Worm (Caenorhabditis elegans) whole organism, late embryonic: ENCODE measurements around the gene ZK105.6.

Experiments used
- C08G9.2 ChIP-seq: sonication (generic microtip); optimal IDR thresholded peaks from 2 replicates; lab custom pipeline; 2016; ENCODE audit warnings: mild to moderate bottlenecking, missing genetic modification characterization, moderate library complexity, missing compliant biosample characterization
- C38D4.7 ChIP-seq: fragments of 200-800 bp; sonication (Bioruptor generic); optimal IDR thresholded peaks from 2 replicates; lab custom pipeline; 2018; ENCODE audit warnings: mild to moderate bottlenecking, missing genetic modification characterization, moderate library complexity, missing compliant biosample characterization
- F13H6.1 ChIP-seq: sonication (generic microtip); optimal IDR thresholded peaks from 2 replicates; lab custom pipeline; 2016; ENCODE audit warnings: missing genetic modification characterization, missing compliant biosample characterization
- T23F11.4 ChIP-seq: fragments of 200-800 bp; sonication (Bioruptor generic); optimal IDR thresholded peaks from 2 replicates; lab custom pipeline; 2018; ENCODE audit warnings: mild to moderate bottlenecking, missing genetic modification characterization, missing compliant biosample characterization
- Y22D7AL.16 ChIP-seq: sonication (generic microtip); optimal IDR thresholded peaks from 2 replicates; lab custom pipeline; 2016; ENCODE audit warnings: missing genetic modification characterization, missing compliant biosample characterization
- ahr-1 ChIP-seq: sonication (generic microtip); optimal IDR thresholded peaks from 2 replicates; lab custom pipeline; 2016; ENCODE audit warnings: missing genetic modification characterization, missing compliant biosample characterization
- ama-1 ChIP-seq: fragments of 150-350 bp; optimal IDR thresholded peaks from 2 replicates; lab custom pipeline; 2014
- ceh-18 ChIP-seq: sonication (generic microtip); optimal IDR thresholded peaks from 2 replicates; lab custom pipeline; 2016; ENCODE audit warnings: missing genetic modification characterization, missing compliant biosample characterization
- ceh-19 ChIP-seq: fragments of 200-800 bp; sonication (Bioruptor generic); optimal IDR thresholded peaks from 2 replicates; lab custom pipeline; 2018; ENCODE audit warnings: mild to moderate bottlenecking, missing genetic modification characterization, missing compliant biosample characterization
- ceh-2 ChIP-seq: sonication (generic microtip); optimal IDR thresholded peaks from 2 replicates; lab custom pipeline; 2016; ENCODE audit warnings: missing genotype, missing genetic modification characterization, missing compliant biosample characterization
- ceh-24 ChIP-seq: sonication (generic microtip); optimal IDR thresholded peaks from 2 replicates; lab custom pipeline; 2016; ENCODE audit warnings: mild to moderate bottlenecking, missing genetic modification characterization, missing compliant biosample characterization
- ceh-30 ChIP-seq: fragments of 150-350 bp; optimal IDR thresholded peaks from 2 replicates; lab custom pipeline; 2014; ENCODE audit warnings: missing biosample characterization, missing genetic modification characterization
- ceh-31 ChIP-seq: sonication (generic microtip); optimal IDR thresholded peaks from 2 replicates; lab custom pipeline; 2016; ENCODE audit warnings: missing genetic modification characterization, missing compliant biosample characterization
- ceh-34 ChIP-seq: sonication (generic microtip); optimal IDR thresholded peaks from 2 replicates; lab custom pipeline; 2016; ENCODE audit warnings: mild to moderate bottlenecking, missing genetic modification characterization, missing compliant biosample characterization
- ceh-45 ChIP-seq: fragments of 200-800 bp; sonication (Bioruptor generic); IDR thresholded peaks from 2 replicates; pipeline ENCODE4 v1.3.6; 2022; ENCODE audit warnings: missing genetic modification reagents, missing genetic modification characterization, missing compliant biosample characterization
- ceh-48 ChIP-seq: sonication (generic microtip); optimal IDR thresholded peaks from 2 replicates; lab custom pipeline; 2016; ENCODE audit warnings: missing genetic modification characterization, inconsistent platforms, missing compliant biosample characterization
- ceh-6 ChIP-seq: fragments of 200-800 bp; sonication (Bioruptor generic); optimal IDR thresholded peaks from 2 replicates; lab custom pipeline; 2018; ENCODE audit warnings: mild to moderate bottlenecking, missing genetic modification characterization, missing compliant biosample characterization
- dve-1 ChIP-seq: sonication (generic microtip); optimal IDR thresholded peaks from 2 replicates; lab custom pipeline; 2017; ENCODE audit warnings: antibody characterized with exemption, mild to moderate bottlenecking, missing genetic modification characterization, missing compliant biosample characterization
- elt-2 ChIP-seq: sonication (generic microtip); optimal IDR thresholded peaks from 2 replicates; lab custom pipeline; 2016; ENCODE audit warnings: missing genetic modification reagents, missing genetic modification characterization, missing compliant biosample characterization
- ets-4 ChIP-seq: sonication (generic microtip); optimal IDR thresholded peaks from 2 replicates; lab custom pipeline; 2016; ENCODE audit warnings: missing genetic modification characterization, missing compliant biosample characterization
- eyg-1 ChIP-seq: sonication (generic microtip); optimal IDR thresholded peaks from 2 replicates; lab custom pipeline; 2016; ENCODE audit warnings: missing genotype, missing genetic modification characterization, missing compliant biosample characterization
- fax-1 ChIP-seq: sonication (generic microtip); optimal IDR thresholded peaks from 2 replicates; lab custom pipeline; 2016; ENCODE audit warnings: missing genotype, missing genetic modification characterization, missing compliant biosample characterization
- fkh-10 ChIP-seq: fragments of 150-350 bp; optimal IDR thresholded peaks from 2 replicates; lab custom pipeline; 2014; ENCODE audit warnings: missing biosample characterization, missing genetic modification reagents, missing genetic modification characterization
- fkh-6 ChIP-seq: sonication (generic microtip); optimal IDR thresholded peaks from 2 replicates; lab custom pipeline; 2016; ENCODE audit warnings: missing genetic modification characterization, missing compliant biosample characterization
- hlh-13 ChIP-seq: fragments of 200-800 bp; sonication (Bioruptor generic); optimal IDR thresholded peaks from 2 replicates; lab custom pipeline; 2018; ENCODE audit warnings: mild to moderate bottlenecking, missing genetic modification characterization, missing compliant biosample characterization
- hlh-30 ChIP-seq: sonication (generic microtip); optimal IDR thresholded peaks from 2 replicates; lab custom pipeline; 2017; ENCODE audit warnings: antibody characterized with exemption, missing genetic modification characterization, missing compliant biosample characterization; ENCODE audit not compliant: insufficient read depth
- lin-11 ChIP-seq: fragments of 200-800 bp; sonication (Bioruptor generic); optimal IDR thresholded peaks from 2 replicates; lab custom pipeline; 2018; ENCODE audit warnings: mild to moderate bottlenecking, missing genetic modification characterization, missing compliant biosample characterization
- nfya-1 ChIP-seq: sonication (generic microtip); optimal IDR thresholded peaks from 2 replicates; lab custom pipeline; 2017; ENCODE audit warnings: missing genetic modification characterization, mild to moderate bottlenecking, missing compliant biosample characterization, antibody characterized with exemption, moderate library complexity
- nhr-11 ChIP-seq: fragments of 150-350 bp; optimal IDR thresholded peaks from 2 replicates; lab custom pipeline; 2014; ENCODE audit warnings: missing biosample characterization, missing genetic modification characterization
- nhr-232 ChIP-seq: sonication (generic microtip); optimal IDR thresholded peaks from 2 replicates; lab custom pipeline; 2016; ENCODE audit warnings: missing genetic modification characterization, missing compliant biosample characterization
- odd-2 ChIP-seq: sonication (generic microtip); optimal IDR thresholded peaks from 2 replicates; lab custom pipeline; 2017; ENCODE audit warnings: antibody characterized with exemption, mild to moderate bottlenecking, missing genetic modification characterization, missing compliant biosample characterization
- pag-3 ChIP-seq: sonication (generic microtip); optimal IDR thresholded peaks from 2 replicates; lab custom pipeline; 2016; ENCODE audit warnings: missing compliant biosample characterization, missing genetic modification characterization, borderline replicate concordance
- pat-9 ChIP-seq: fragments of 200-800 bp; sonication (Bioruptor generic); optimal IDR thresholded peaks from 2 replicates; lab custom pipeline; 2018; ENCODE audit warnings: mild to moderate bottlenecking, missing genetic modification characterization, moderate library complexity, missing compliant biosample characterization
- pax-1 ChIP-seq: fragments of 150-350 bp; optimal IDR thresholded peaks from 2 replicates; lab custom pipeline; 2014; ENCODE audit warnings: missing biosample characterization, missing genetic modification characterization
- pros-1 ChIP-seq: fragments of 150-350 bp; optimal IDR thresholded peaks from 2 replicates; lab custom pipeline; 2014; ENCODE audit warnings: missing biosample characterization, missing genetic modification reagents, missing genetic modification characterization
- ref-2 ChIP-seq: sonication (generic microtip); optimal IDR thresholded peaks from 2 replicates; lab custom pipeline; 2016; ENCODE audit warnings: missing genetic modification characterization, missing compliant biosample characterization
- rnt-1 ChIP-seq: sonication (generic microtip); optimal IDR thresholded peaks from 2 replicates; lab custom pipeline; 2016; ENCODE audit warnings: missing genetic modification characterization, missing compliant biosample characterization
- sox-2 ChIP-seq: fragments of 200-800 bp; sonication (Bioruptor generic); IDR thresholded peaks from 2 replicates; pipeline ENCODE4 v1.3.6; 2022; ENCODE audit warnings: missing genetic modification reagents, missing genetic modification characterization, missing compliant biosample characterization
- sox-4 ChIP-seq: sonication (generic microtip); optimal IDR thresholded peaks from 2 replicates; lab custom pipeline; 2017; ENCODE audit warnings: mild to moderate bottlenecking, missing genetic modification characterization, inconsistent platforms, missing compliant biosample characterization
- syd-9 ChIP-seq: sonication (generic microtip); optimal IDR thresholded peaks from 2 replicates; lab custom pipeline; 2016; ENCODE audit warnings: mild to moderate bottlenecking, missing genetic modification characterization, moderate library complexity, missing compliant biosample characterization
- tbx-2 ChIP-seq: sonication (generic microtip); optimal IDR thresholded peaks from 2 replicates; lab custom pipeline; 2016; ENCODE audit warnings: missing genetic modification characterization, missing compliant biosample characterization
- tbx-7 ChIP-seq: sonication (generic microtip); optimal IDR thresholded peaks from 2 replicates; lab custom pipeline; 2016; ENCODE audit warnings: missing genotype, missing genetic modification characterization, missing compliant biosample characterization
- unc-3 ChIP-seq, 2 experiments: fragments of 200-800 bp in 1 of 2; sonication (Bioruptor generic) in 1 of 2; sonication (generic microtip) in 1 of 2; conservative IDR thresholded peaks in 1 of 2; optimal IDR thresholded peaks in 1 of 2; 2 replicates each; pipeline versions ENCODE4 v1.3.6 to Lab custom; 2016 to 2022; ENCODE audit warnings: missing compliant biosample characterization in 2 of 2, missing genetic modification characterization in 2 of 2, missing genetic modification reagents in 1 of 2
- unc-42 ChIP-seq: sonication (generic microtip); optimal IDR thresholded peaks from 2 replicates; lab custom pipeline; 2016; ENCODE audit warnings: missing genotype, missing genetic modification characterization, missing compliant biosample characterization
- unc-55 ChIP-seq: sonication (generic microtip); optimal IDR thresholded peaks from 2 replicates; lab custom pipeline; 2017; ENCODE audit warnings: missing biosample characterization, missing genetic modification reagents, missing genetic modification characterization
- zip-5 ChIP-seq: sonication (generic microtip); optimal IDR thresholded peaks from 2 replicates; lab custom pipeline; 2016; ENCODE audit warnings: missing genetic modification characterization, missing compliant biosample characterization

Gene ZK105.6

ce11 chrV:7734909-7735308 lies 11.0 kb upstream of the ZK105.6 start, which contains the start of gene clic-1:
clic-1 (minus strand) TSS chrV:7734911.
- TF ChIP-seq unc-55 (GFP tag; lab: Kevin White, UChicago) (peak; percentile 44), hlh-30 (tag; lab: Kevin White, UChicago) (peak; percentile 10), pros-1 (tag; lab: Kevin White, UChicago) (no peak), ceh-48 (no peak), ets-4 (tag; lab: Kevin White, UChicago) (peak; percentile 11), ceh-2 (tag; lab: Kevin White, UChicago) (no peak), fax-1 (tag; lab: Kevin White, UChicago) (no peak), ref-2 (peak; percentile 51), ceh-45 (GFP tag; lab: Robert Waterston, UW) (no peak), T23F11.4 (GFP tag; lab: Kevin White, UChicago) (no peak), rnt-1 (tag; lab: Kevin White, UChicago) (peak; percentile 24), odd-2 (tag; lab: Kevin White, UChicago) (no peak), fkh-10 (GFP tag; lab: Kevin White, UChicago) (no peak), nhr-232 (no peak), nfya-1 (tag; lab: Kevin White, UChicago) (peak; percentile 74), hlh-13 (no peak), nhr-11 (tag; lab: Kevin White, UChicago) (no peak), ceh-34 (tag; lab: Kevin White, UChicago) (peak; percentile 18), ceh-6 (GFP tag; lab: Kevin White, UChicago) (no peak), lin-11 (tag; lab: Kevin White, UChicago) (no peak), Y22D7AL.16 (no peak), unc-42 (tag; lab: Kevin White, UChicago) (peak; percentile 68), ceh-18 (tag; lab: Kevin White, UChicago) (peak; percentile 53), ceh-31 (tag; lab: Kevin White, UChicago) (peak; percentile 29)

ce11 chrV:7733240-7733765 lies 9.4 kb upstream of the ZK105.6 start:
- TF ChIP-seq tbx-2 (tag; lab: Kevin White, UChicago): no peak
- no peak for TF ChIP-seq syd-9 (tag; lab: Kevin White, UChicago)
- no peak for TF ChIP-seq hlh-13
- TF ChIP-seq C38D4.7 (GFP tag; lab: Kevin White, UChicago): no peak
- TF ChIP-seq ceh-31 (tag; lab: Kevin White, UChicago): no peak
- TF ChIP-seq eyg-1 (tag; lab: Kevin White, UChicago): no peak
- no peak for TF ChIP-seq fkh-6 (tag; lab: Kevin White, UChicago)
- no peak for TF ChIP-seq tbx-7
- TF ChIP-seq ceh-19 (GFP tag; lab: Kevin White, UChicago): no peak
- TF ChIP-seq ceh-30 (tag; lab: Kevin White, UChicago): no peak
- TF ChIP-seq ama-1: no peak
- no peak for TF ChIP-seq odd-2 (tag; lab: Kevin White, UChicago)
- no peak for TF ChIP-seq C08G9.2 (tag; lab: Kevin White, UChicago)
- TF ChIP-seq ceh-45 (GFP tag; lab: Robert Waterston, UW): no peak
- TF ChIP-seq Y22D7AL.16: no peak
- no peak for TF ChIP-seq fax-1 (tag; lab: Kevin White, UChicago)
- TF ChIP-seq pat-9 (tag; lab: Kevin White, UChicago): no peak

DNA sequence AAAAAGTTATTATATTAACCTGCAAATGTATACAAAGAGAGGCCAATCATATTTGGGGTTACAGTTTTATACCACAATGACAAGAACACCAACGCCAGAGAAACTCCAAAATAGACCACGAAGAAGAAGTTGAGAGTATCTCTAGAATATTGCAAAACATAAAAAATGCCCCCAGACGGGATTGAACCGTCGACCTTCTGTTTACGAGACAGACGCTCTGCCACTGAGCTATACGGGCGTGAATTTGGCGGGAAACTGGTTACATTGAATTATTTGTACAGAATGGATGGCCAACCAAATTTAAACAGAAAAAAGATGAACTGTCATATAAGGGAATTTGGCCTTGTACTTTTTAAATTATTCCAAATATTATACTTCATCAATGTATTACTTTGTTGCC lies 6.6 kb upstream of the ZK105.6 start:
- no peak for TF ChIP-seq ref-2
- TF ChIP-seq T23F11.4 (GFP tag; lab: Kevin White, UChicago): peak; percentile 8
- TF ChIP-seq odd-2 (tag; lab: Kevin White, UChicago): no peak
- no peak for TF ChIP-seq unc-3 (GFP tag; conservative IDR thresholded peaks at IDR 0.05; lab: Robert Waterston, UW)
- no peak for TF ChIP-seq unc-3 (tag; optimal IDR thresholded peaks at IDR 0.05; lab: Kevin White, UChicago)
- TF ChIP-seq nfya-1 (tag; lab: Kevin White, UChicago): peak; percentile 3
- no peak for TF ChIP-seq ceh-18 (tag; lab: Kevin White, UChicago)
- no peak for TF ChIP-seq F13H6.1 (tag; lab: Kevin White, UChicago)
- no peak for TF ChIP-seq rnt-1 (tag; lab: Kevin White, UChicago)
- no peak for TF ChIP-seq pax-1
- no peak for TF ChIP-seq unc-42 (tag; lab: Kevin White, UChicago)
- no peak for TF ChIP-seq ceh-48
- no peak for TF ChIP-seq lin-11 (tag; lab: Kevin White, UChicago)
- no peak for TF ChIP-seq syd-9 (tag; lab: Kevin White, UChicago)
- TF ChIP-seq sox-2 (GFP tag; lab: Robert Waterston, UW): no peak
- TF ChIP-seq ahr-1 (tag; lab: Kevin White, UChicago): no peak
- peak; percentile 15 for TF ChIP-seq dve-1 (tag; lab: Kevin White, UChicago)
- no peak for TF ChIP-seq pag-3 (tag; lab: Kevin White, UChicago)
- no peak for TF ChIP-seq zip-5 (tag; lab: Kevin White, UChicago)
- no peak for TF ChIP-seq ceh-24 (tag; lab: Kevin White, UChicago)
- TF ChIP-seq sox-4 (tag; lab: Kevin White, UChicago): no peak
- peak; percentile 5 for TF ChIP-seq elt-2 (tag; lab: Kevin White, UChicago)
- no peak for TF ChIP-seq ets-4 (tag; lab: Kevin White, UChicago)
- no peak for TF ChIP-seq ceh-31 (tag; lab: Kevin White, UChicago)
